Worm (Caenorhabditis elegans): ENCODE data around the gene srx-34.

- TF ChIP-seq nhr-11 (tag; optimal IDR thresholded peaks at IDR 0.05): no peak
- no peak for TF ChIP-seq lin-15B (tag; optimal IDR thresholded peaks at IDR 0.05)
- TF ChIP-seq nhr-42 (GFP tag; IDR thresholded peaks at IDR 0.05): no peak
- no peak for TF ChIP-seq mdl-1 (tag; optimal IDR thresholded peaks at IDR 0.05)
- no peak for TF ChIP-seq pqm-1 (tag; optimal IDR thresholded peaks at IDR 0.05)
- no peak for TF ChIP-seq nhr-77 (tag; optimal IDR thresholded peaks at IDR 0.05)
- TF ChIP-seq ama-1 (optimal IDR thresholded peaks at IDR 0.05): no peak
- TF ChIP-seq ceh-44 (GFP tag; IDR thresholded peaks at IDR 0.05): no peak
Observed at ce11 chrV:7133963-7134362, 13.9 kb upstream of the srx-34 start, which contains the start of gene F10D2.16.

Data from whole organism, L4 larva.